Worm (Caenorhabditis elegans) whole organism, L2 larva: ENCODE data around the gene tag-124.
A peak's percentile ranks its signal among the peaks of the same experiment; 100 is the strongest.

Source experiments
- F13H6.1 ChIP-seq: sonication (generic microtip); optimal IDR thresholded peaks from 2 replicates; lab custom pipeline; 2016; ENCODE audit warnings: missing genetic modification characterization, missing compliant biosample characterization
- Y55F3AM.14 ChIP-seq: fragments of 200-800 bp; sonication (Bioruptor generic); optimal IDR thresholded peaks from 2 replicates; lab custom pipeline; 2018; ENCODE audit warnings: mild to moderate bottlenecking, missing genetic modification characterization, missing compliant biosample characterization
- ZK546.5 ChIP-seq: sonication (generic microtip); optimal IDR thresholded peaks from 2 replicates; lab custom pipeline; 2017; ENCODE audit warnings: missing biosample characterization, missing genetic modification characterization
- alr-1 ChIP-seq: fragments of 150-350 bp; optimal IDR thresholded peaks from 2 replicates; lab custom pipeline; 2014; ENCODE audit warnings: missing biosample characterization, missing genetic modification characterization
- aly-2 ChIP-seq: fragments of 150-350 bp; optimal IDR thresholded peaks from 2 replicates; lab custom pipeline; 2014; ENCODE audit warnings: missing biosample characterization, missing genetic modification characterization
- ama-1 ChIP-seq: fragments of 150-350 bp; optimal IDR thresholded peaks from 2 replicates; lab custom pipeline; 2018; ENCODE audit warnings: inconsistent platforms
- blmp-1 ChIP-seq: sonication (generic microtip); optimal IDR thresholded peaks from 2 replicates; lab custom pipeline; 2017; ENCODE audit warnings: missing genetic modification characterization, mild to moderate bottlenecking, missing compliant biosample characterization, antibody characterized with exemption, moderate library complexity; ENCODE audit not compliant: insufficient read depth
- ceh-82 ChIP-seq: fragments of 150-350 bp; optimal IDR thresholded peaks from 2 replicates; lab custom pipeline; 2014; ENCODE audit warnings: missing biosample characterization, missing genetic modification characterization
- dmd-4 ChIP-seq: sonication (generic microtip); optimal IDR thresholded peaks from 2 replicates; lab custom pipeline; 2017; ENCODE audit warnings: missing biosample characterization, missing genetic modification characterization
- egl-27 ChIP-seq: sonication (generic microtip); optimal IDR thresholded peaks from 3 replicates; lab custom pipeline; 2017; ENCODE audit warnings: missing biosample characterization, missing genetic modification reagents, missing genetic modification characterization
- elt-1 ChIP-seq: fragments of 150-350 bp; optimal IDR thresholded peaks from 2 replicates; lab custom pipeline; 2014; ENCODE audit warnings: missing biosample characterization, missing genetic modification characterization
- elt-3 ChIP-seq: sonication (generic microtip); optimal IDR thresholded peaks from 2 replicates; lab custom pipeline; 2017; ENCODE audit warnings: missing biosample characterization, missing genetic modification characterization
- fos-1 ChIP-seq: fragments of 150-350 bp; optimal IDR thresholded peaks from 2 replicates; lab custom pipeline; 2014; ENCODE audit warnings: missing biosample characterization, missing genetic modification characterization
- gmeb-1 ChIP-seq: fragments of 150-350 bp; optimal IDR thresholded peaks from 2 replicates; lab custom pipeline; 2014; ENCODE audit warnings: missing biosample characterization, missing genetic modification characterization
- lin-11 ChIP-seq: fragments of 150-350 bp; sonication (generic microtip); optimal IDR thresholded peaks from 2 replicates; lab custom pipeline; 2014; ENCODE audit warnings: missing biosample characterization, missing genetic modification characterization, inconsistent platforms, mixed read lengths
- lin-13 ChIP-seq: fragments of 150-350 bp; optimal IDR thresholded peaks from 2 replicates; lab custom pipeline; 2014; ENCODE audit warnings: missing biosample characterization, missing genetic modification reagents, missing genetic modification characterization
- lin-39 ChIP-seq: fragments of 150-350 bp; optimal IDR thresholded peaks from 2 replicates; lab custom pipeline; 2014; ENCODE audit warnings: missing biosample characterization, missing genetic modification reagents, missing genetic modification characterization
- lsy-2 ChIP-seq, 2 experiments: fragments of 150-350 bp in 1 of 2; sonication (generic microtip) in 1 of 2; optimal IDR thresholded peaks; 2 replicates each; lab custom pipeline; 2014 to 2017; ENCODE audit warnings: missing biosample characterization in 2 of 2, missing genetic modification characterization in 2 of 2
- mab-5 ChIP-seq: fragments of 150-350 bp; optimal IDR thresholded peaks from 2 replicates; lab custom pipeline; 2014; ENCODE audit warnings: missing biosample characterization, missing genetic modification characterization
- mbf-1 ChIP-seq: sonication (generic microtip); optimal IDR thresholded peaks from 2 replicates; lab custom pipeline; 2017; ENCODE audit warnings: missing biosample characterization, missing genetic modification characterization
- mdl-1 ChIP-seq, 2 experiments: fragments of 150-350 bp in 1 of 2; sonication (generic microtip) in 1 of 2; optimal IDR thresholded peaks; 2 replicates each; lab custom pipeline; 2017; ENCODE audit warnings: missing biosample characterization in 2 of 2, missing genetic modification characterization in 2 of 2
- nhr-10 ChIP-seq: sonication (generic microtip); optimal IDR thresholded peaks from 2 replicates; lab custom pipeline; 2017; ENCODE audit warnings: missing biosample characterization, missing genetic modification characterization
- nhr-11 ChIP-seq: fragments of 150-350 bp; optimal IDR thresholded peaks from 2 replicates; lab custom pipeline; 2014; ENCODE audit warnings: missing biosample characterization, missing genetic modification characterization
- nhr-12 ChIP-seq: fragments of 150-350 bp; optimal IDR thresholded peaks from 2 replicates; lab custom pipeline; 2014; ENCODE audit warnings: missing biosample characterization, missing genetic modification characterization
- nhr-129 ChIP-seq: fragments of 150-350 bp; optimal IDR thresholded peaks from 2 replicates; lab custom pipeline; 2014; ENCODE audit warnings: missing biosample characterization, missing genetic modification characterization
- nhr-21 ChIP-seq: fragments of 150-350 bp; optimal IDR thresholded peaks from 2 replicates; lab custom pipeline; 2014; ENCODE audit warnings: missing biosample characterization, missing genetic modification characterization
- nhr-237 ChIP-seq: fragments of 150-350 bp; optimal IDR thresholded peaks from 2 replicates; lab custom pipeline; 2014; ENCODE audit warnings: missing biosample characterization, missing genetic modification characterization
- nhr-6 ChIP-seq: fragments of 150-350 bp; optimal IDR thresholded peaks from 2 replicates; lab custom pipeline; 2014; ENCODE audit warnings: missing biosample characterization, missing genetic modification characterization
- nhr-77 ChIP-seq: fragments of 150-350 bp; optimal IDR thresholded peaks from 2 replicates; lab custom pipeline; 2014; ENCODE audit warnings: missing biosample characterization, missing genetic modification characterization
- peb-1 ChIP-seq: fragments of 150-350 bp; optimal IDR thresholded peaks from 2 replicates; lab custom pipeline; 2014; ENCODE audit warnings: missing biosample characterization, missing genetic modification characterization
- sem-4 ChIP-seq: fragments of 150-350 bp; optimal IDR thresholded peaks from 2 replicates; lab custom pipeline; 2014; ENCODE audit warnings: missing biosample characterization, missing genetic modification reagents, missing genetic modification characterization
- sma-3 ChIP-seq: sonication (generic microtip); optimal IDR thresholded peaks from 2 replicates; lab custom pipeline; 2016; ENCODE audit warnings: missing genetic modification reagents, missing genetic modification characterization, missing compliant biosample characterization
- sma-9 ChIP-seq, 2 experiments: fragments of 150-350 bp in 1 of 2; sonication (generic microtip) in 1 of 2; optimal IDR thresholded peaks; 2 replicates each; lab custom pipeline; 2014 to 2016; ENCODE audit warnings: missing genetic modification characterization in 2 of 2, mild to moderate bottlenecking in 1 of 2, missing biosample characterization in 1 of 2, missing compliant biosample characterization in 1 of 2, missing genetic modification reagents in 1 of 2, moderate library complexity in 1 of 2
- snpc-4 ChIP-seq: fragments of 150-350 bp; optimal IDR thresholded peaks from 2 replicates; lab custom pipeline; 2014; ENCODE audit warnings: missing biosample characterization, missing genetic modification characterization
- unc-39 ChIP-seq: fragments of 150-350 bp; optimal IDR thresholded peaks from 2 replicates; lab custom pipeline; 2014; ENCODE audit warnings: missing biosample characterization, missing genetic modification characterization
- unc-55 ChIP-seq: fragments of 150-350 bp; sonication (generic microtip); optimal IDR thresholded peaks from 3 replicates; lab custom pipeline; 2014; ENCODE audit warnings: missing biosample characterization, missing genetic modification reagents, missing genetic modification characterization
- unc-62 ChIP-seq: fragments of 150-350 bp; optimal IDR thresholded peaks from 2 replicates; lab custom pipeline; 2014; ENCODE audit warnings: missing biosample characterization, missing genetic modification reagents, missing genetic modification characterization
- zag-1 ChIP-seq: fragments of 150-350 bp; optimal IDR thresholded peaks from 2 replicates; lab custom pipeline; 2014; ENCODE audit warnings: missing biosample characterization, missing genetic modification characterization
- ztf-1 ChIP-seq: fragments of 200-800 bp; sonication (Bioruptor generic); conservative IDR thresholded peaks from 2 replicates; pipeline ENCODE4 v1.3.6; 2022; ENCODE audit warnings: missing genetic modification characterization, missing compliant biosample characterization
- ztf-11 ChIP-seq: sonication (generic microtip); optimal IDR thresholded peaks from 2 replicates; lab custom pipeline; 2017; ENCODE audit warnings: missing biosample characterization, missing genetic modification characterization
- ztf-4 ChIP-seq: fragments of 150-350 bp; optimal IDR thresholded peaks from 2 replicates; lab custom pipeline; 2014; ENCODE audit warnings: missing biosample characterization, missing genetic modification characterization

Gene tag-124

ce11 chrII:9617039-9617901, 26.2 kb downstream of the tag-124 start, which contains the start of gene hal-3:
Gene hal-3, minus strand, starts transcription at chrII:9617125.
- no peak for TF ChIP-seq unc-39 (tag; lab: Kevin White, UChicago)
- peak; percentile 36 for TF ChIP-seq sma-3
- no peak for TF ChIP-seq nhr-237 (tag; lab: Kevin White, UChicago)
- TF ChIP-seq lsy-2 (tag; optimal IDR thresholded peaks at IDR 0.05; lab: Kevin White, UChicago), result peak in 1 of 2 experiments; percentile 53
- no peak for TF ChIP-seq lin-39 (tag; lab: Kevin White, UChicago)
- TF ChIP-seq nhr-129 (tag; lab: Kevin White, UChicago), result no peak
- TF ChIP-seq nhr-11 (tag; lab: Kevin White, UChicago), result peak; percentile 21
- TF ChIP-seq nhr-6 (tag; lab: Kevin White, UChicago), result no peak
- no peak for TF ChIP-seq gmeb-1 (tag; lab: Kevin White, UChicago)

- no peak for TF ChIP-seq blmp-1 (tag; lab: Kevin White, UChicago)
- no peak for TF ChIP-seq elt-1 (tag; lab: Kevin White, UChicago)
- TF ChIP-seq nhr-12 (tag; lab: Kevin White, UChicago), result no peak
- no peak for TF ChIP-seq lin-39 (tag; lab: Kevin White, UChicago)
- TF ChIP-seq sma-9 (GFP tag; optimal IDR thresholded peaks at IDR 0.05; lab: Kevin White, UChicago), result peak; percentile 10
- TF ChIP-seq sma-9 (tag; optimal IDR thresholded peaks at IDR 0.05; lab: Kevin White, UChicago), result no peak
- TF ChIP-seq ztf-1, result no peak
- peak; percentile 51 for TF ChIP-seq nhr-21 (tag; lab: Kevin White, UChicago)
- TF ChIP-seq aly-2 (tag; lab: Kevin White, UChicago), result no peak
- TF ChIP-seq nhr-6 (tag; lab: Kevin White, UChicago), result no peak
- TF ChIP-seq fos-1, result no peak
- no peak for TF ChIP-seq ceh-82 (tag; lab: Kevin White, UChicago)
- no peak for TF ChIP-seq dmd-4 (tag; lab: Kevin White, UChicago)
- TF ChIP-seq ama-1 (lab: Kevin White, UChicago), result no peak
- no peak for TF ChIP-seq egl-27 (tag; lab: Kevin White, UChicago)
- TF ChIP-seq unc-55 (GFP tag; lab: Kevin White, UChicago), result no peak
- peak in 1 of 2 experiments; percentile 7 for TF ChIP-seq lsy-2 (tag; optimal IDR thresholded peaks at IDR 0.05; lab: Kevin White, UChicago)
- TF ChIP-seq sma-3, result no peak
Measured at ce11 chrII:9617902-9618245, 26.8 kb downstream of the tag-124 start.

- TF ChIP-seq alr-1 (tag; lab: Kevin White, UChicago) (no peak), nhr-11 (tag; lab: Kevin White, UChicago) (no peak), sem-4 (tag; lab: Kevin White, UChicago) (no peak), ztf-4 (no peak), aly-2 (tag; lab: Kevin White, UChicago) (no peak), snpc-4 (tag; lab: Kevin White, UChicago) (no peak), elt-3 (no peak), ama-1 (lab: Kevin White, UChicago) (no peak), nhr-10 (tag; lab: Kevin White, UChicago) (no peak), lin-13 (GFP tag; lab: Kevin White, UChicago) (no peak), egl-27 (tag; lab: Kevin White, UChicago) (no peak), nhr-129 (tag; lab: Kevin White, UChicago) (no peak), sma-3 (no peak), ztf-1 (no peak), mab-5 (tag; lab: Kevin White, UChicago) (no peak), ceh-82 (tag; lab: Kevin White, UChicago) (no peak), nhr-6 (tag; lab: Kevin White, UChicago) (no peak), F13H6.1 (tag; lab: Kevin White, UChicago) (no peak), lin-11 (tag; lab: Kevin White, UChicago) (no peak), blmp-1 (tag; lab: Kevin White, UChicago) (no peak)
Measured at ce11 chrII:9618759-9619158, 27.7 kb downstream of the tag-124 start.

- TF ChIP-seq nhr-129 (tag; lab: Kevin White, UChicago), result peak; percentile 86
- no peak for TF ChIP-seq dmd-4 (tag; lab: Kevin White, UChicago)
- no peak for TF ChIP-seq nhr-10 (tag; lab: Kevin White, UChicago)
- TF ChIP-seq egl-27 (tag; lab: Kevin White, UChicago), result peak; percentile 50
- TF ChIP-seq ztf-1, result no peak
- no peak for TF ChIP-seq ztf-11 (tag; lab: Kevin White, UChicago)
- TF ChIP-seq zag-1, result no peak
- TF ChIP-seq peb-1 (tag; lab: Kevin White, UChicago), result no peak
- TF ChIP-seq lsy-2 (tag; optimal IDR thresholded peaks at IDR 0.05; lab: Kevin White, UChicago), result peak in 1 of 2 experiments; percentile 49
- TF ChIP-seq mbf-1 (tag; lab: Kevin White, UChicago), result no peak
- no peak for TF ChIP-seq Y55F3AM.14 (GFP tag; lab: Kevin White, UChicago)
- TF ChIP-seq unc-62, result no peak
- no peak for TF ChIP-seq mdl-1 (tag; optimal IDR thresholded peaks at IDR 0.05; lab: Kevin White, UChicago)
- peak; percentile 67 for TF ChIP-seq nhr-21 (tag; lab: Kevin White, UChicago)
- peak; percentile 95 for TF ChIP-seq fos-1
- TF ChIP-seq mab-5 (tag; lab: Kevin White, UChicago), result no peak
- TF ChIP-seq gmeb-1 (tag; lab: Kevin White, UChicago), result no peak
- peak; percentile 13 for TF ChIP-seq blmp-1 (tag; lab: Kevin White, UChicago)
- TF ChIP-seq F13H6.1 (tag; lab: Kevin White, UChicago), result peak; percentile 70
- TF ChIP-seq aly-2 (tag; lab: Kevin White, UChicago), result no peak
- TF ChIP-seq ZK546.5, result no peak
- no peak for TF ChIP-seq unc-39 (tag; lab: Kevin White, UChicago)
- no peak for TF ChIP-seq nhr-77 (tag; lab: Kevin White, UChicago)
- no peak for TF ChIP-seq elt-3
- peak; percentile 5 for TF ChIP-seq lin-13 (GFP tag; lab: Kevin White, UChicago)
- TF ChIP-seq elt-1 (tag; lab: Kevin White, UChicago), result peak; percentile 81
Measured at ce11 chrII:9619402-9619862, 28.3 kb downstream of the tag-124 start.
